Worm (Caenorhabditis elegans): Measurements from ENCODE around the gene F53C3.3.

- no peak for TF ChIP-seq ceh-9 (tag; optimal IDR thresholded peaks at IDR 0.05)
- TF ChIP-seq fos-1 (tag; optimal IDR thresholded peaks at IDR 0.05) = no peak
- TF ChIP-seq ceh-82 (tag; optimal IDR thresholded peaks at IDR 0.05) = no peak
- TF ChIP-seq nhr-11 (tag; optimal IDR thresholded peaks at IDR 0.05) = no peak
- TF ChIP-seq elt-3 (tag; optimal IDR thresholded peaks at IDR 0.05) = no peak
- TF ChIP-seq mdl-1 (tag; optimal IDR thresholded peaks at IDR 0.05) = no peak
- TF ChIP-seq pha-4 (tag; optimal IDR thresholded peaks at IDR 0.05) = no peak
- no peak for TF ChIP-seq zag-1 (tag; optimal IDR thresholded peaks at IDR 0.05)
- no peak for TF ChIP-seq ZK546.5 (tag; optimal IDR thresholded peaks at IDR 0.05)
- no peak for TF ChIP-seq jun-1 (tag; optimal IDR thresholded peaks at IDR 0.05)
Observed at ce11 chrII:3879945-3880344, 22.7 kb upstream of the F53C3.3 start, which contains the start of gene nhr-166.

Measured in whole organism, L3 larva.